Fruit fly (Drosophila melanogaster): Measurements from ENCODE around the gene GatA.

Gene GatA

DNA sequence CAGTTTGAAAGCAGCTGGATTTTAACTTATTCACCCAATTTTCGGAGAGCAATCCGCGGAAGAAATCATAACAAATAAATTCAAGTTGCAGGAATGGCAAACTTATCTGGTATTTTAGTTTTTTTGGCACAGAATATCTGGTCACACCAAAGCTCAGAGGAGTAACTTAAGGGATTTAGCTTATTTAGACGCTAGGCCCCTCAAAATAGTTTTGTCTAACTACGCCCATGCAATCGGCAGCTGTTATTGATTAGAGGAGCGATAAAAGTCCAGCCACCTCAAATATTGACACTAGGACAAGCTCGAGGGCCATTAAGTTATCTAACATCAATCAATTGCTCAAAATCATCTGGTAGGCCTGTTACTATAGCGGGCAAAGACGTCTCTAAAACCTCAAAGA, at the start of gene GatA, which contains the start of gene P5cr:
Gene GatA, minus strand, starts transcription at position 100 of the 400 bp plus-strand sequence.
Gene P5cr, plus strand, starts transcription at position 174 of the 400 bp plus-strand sequence.
- TF ChIP-seq Ravus (GFP tag; IDR thresholded peaks at IDR 0.05) (peak; percentile 34), CG2678 (tag; optimal IDR thresholded peaks at IDR 0.05) (peak; percentile 81), sna (GFP tag; IDR thresholded peaks at IDR 0.05; ENCODE audit: partially characterized antibody) (no peak), Tbp (GFP tag; optimal IDR thresholded peaks at IDR 0.05) (no peak), sisA (GFP tag; IDR thresholded peaks at IDR 0.05) (peak; percentile 66), Antp (GFP tag; optimal IDR thresholded peaks at IDR 0.05) (peak; percentile 93), CG14050 (GFP tag; IDR thresholded peaks at IDR 0.05) (peak; percentile 14; the same call in 1 of the 3 replicates), dpn (GFP tag; optimal IDR thresholded peaks at IDR 0.05) (peak; percentile 83 to 92), Ets97D (GFP tag; optimal IDR thresholded peaks at IDR 0.05) (peak; percentile 38), CG3847 (GFP tag; IDR thresholded peaks at IDR 0.05) (peak; percentile 83), chm (GFP tag; IDR thresholded peaks at IDR 0.05) (peak; percentile 38; the same call in 1 of the 2 replicates), Hr78 (GFP tag; optimal IDR thresholded peaks at IDR 0.05) (no peak), ci (GFP tag; IDR thresholded peaks at IDR 0.05) (peak; percentile 89), Gsc (GFP tag; IDR thresholded peaks at IDR 0.05) (no peak), mld (GFP tag; IDR thresholded peaks at IDR 0.05; ENCODE audit: partially characterized antibody) (no peak), sd (tag; optimal IDR thresholded peaks at IDR 0.05) (peak; percentile 74), CkIIα-i1 (GFP tag; IDR thresholded peaks at IDR 0.05) (no peak), eve (GFP tag; optimal IDR thresholded peaks at IDR 0.05) (no peak), bcd (GFP tag; optimal IDR thresholded peaks at IDR 0.05) (peak; percentile 82), B-H2 (GFP tag; optimal IDR thresholded peaks at IDR 0.05) (peak; percentile 83), TFAM (GFP tag; optimal IDR thresholded peaks at IDR 0.05) (no peak), luna (GFP tag; optimal IDR thresholded peaks at IDR 0.05) (peak; percentile 69), CG10209 (GFP tag; optimal IDR thresholded peaks at IDR 0.05) (peak; percentile 75), Asciz (GFP tag; optimal IDR thresholded peaks at IDR 0.05) (no peak), Chrac-16 (GFP tag; optimal IDR thresholded peaks at IDR 0.05) (peak; percentile 78), danr (GFP tag; IDR thresholded peaks at IDR 0.05) (0 out of 2 replicates have a peak, but pooled peaks have one; percentile 32), CG11560 (tag; IDR thresholded peaks at IDR 0.05) (0 out of 3 replicates have a peak, but pooled peaks have one; percentile 43), Neu2 (GFP tag; optimal IDR thresholded peaks at IDR 0.05; ENCODE audit: borderline replicate concordance) (no peak), CG34422 (GFP tag; IDR thresholded peaks at IDR 0.05) (peak; percentile 77; the same call in 1 of the 3 replicates), CG6254 (GFP tag; optimal IDR thresholded peaks at IDR 0.05) (no peak), CG14710 (tag; optimal IDR thresholded peaks at IDR 0.05) (peak; percentile 11), CG9817 (tag; optimal IDR thresholded peaks at IDR 0.05) (peak; percentile 85), NC2β (GFP tag; optimal IDR thresholded peaks at IDR 0.05) (peak; percentile 71), Hmr (GFP tag; optimal IDR thresholded peaks at IDR 0.05) (peak; percentile 88), Pdp1 (GFP tag; optimal IDR thresholded peaks at IDR 0.05) (peak; percentile 85 to 86), cad (GFP tag; optimal IDR thresholded peaks at IDR 0.05) (no peak), chif (GFP tag; optimal IDR thresholded peaks at IDR 0.05) (peak; percentile 73 to 76), lbe (GFP tag; optimal IDR thresholded peaks at IDR 0.05) (peak; percentile 56), CG11085 (GFP tag; IDR thresholded peaks at IDR 0.05) (peak; percentile 82), ttk (GFP tag; IDR thresholded peaks at IDR 0.05) (peak; percentile 31; the same call in 1 of the 2 replicates), Fer1 (GFP tag; optimal IDR thresholded peaks at IDR 0.05) (peak; percentile 81), fd102C (GFP tag; optimal IDR thresholded peaks at IDR 0.05) (no peak), trem (tag; optimal IDR thresholded peaks at IDR 0.05) (no peak), CG2199 (GFP tag; IDR thresholded peaks at IDR 0.05) (peak; percentile 52; the same call in 1 of the 3 replicates), CG17361 (GFP tag; IDR thresholded peaks at IDR 0.05) (peak; percentile 38; the same call in 1 of the 3 replicates), Dip2 (GFP tag; IDR thresholded peaks at IDR 0.05) (no peak), slou (GFP tag; optimal IDR thresholded peaks at IDR 0.05) (peak; percentile 68), Gug (GFP tag; IDR thresholded peaks at IDR 0.05) (peak; percentile 96), CG9876 (GFP tag; optimal IDR thresholded peaks at IDR 0.05) (peak; percentile 82), Six4 (GFP tag; optimal IDR thresholded peaks at IDR 0.05) (peak; percentile 72), z (GFP tag; IDR thresholded peaks at IDR 0.05) (no peak)
